Fruit fly (Drosophila melanogaster) whole organism: Measurements from ENCODE around the gene nej.
A peak's percentile ranks its signal among the peaks of the same experiment; 100 is the strongest.

Experiments
- Dll ChIP-seq: fragments of >200 bp; optimal IDR thresholded peaks from 2 replicates; lab custom pipeline; 2017
- EcR ChIP-seq, 2 experiments: fragments of >200 bp; optimal IDR thresholded peaks; 2 replicates each; lab custom pipeline; 2017; ENCODE audit warnings: missing biosample characterization in 2 of 2, missing genetic modification characterization in 2 of 2, missing genetic modification reagents in 2 of 2
- pan ChIP-seq: fragments of >200 bp; optimal IDR thresholded peaks from 2 replicates; lab custom pipeline; 2017
- psq ChIP-seq: fragments of >200 bp; optimal IDR thresholded peaks from 2 replicates; lab custom pipeline; 2017
- usp ChIP-seq: fragments of >200 bp; optimal IDR thresholded peaks from 2 replicates; lab custom pipeline; 2017; ENCODE audit warnings: missing biosample characterization, missing genetic modification characterization, mixed read lengths

DNA sequence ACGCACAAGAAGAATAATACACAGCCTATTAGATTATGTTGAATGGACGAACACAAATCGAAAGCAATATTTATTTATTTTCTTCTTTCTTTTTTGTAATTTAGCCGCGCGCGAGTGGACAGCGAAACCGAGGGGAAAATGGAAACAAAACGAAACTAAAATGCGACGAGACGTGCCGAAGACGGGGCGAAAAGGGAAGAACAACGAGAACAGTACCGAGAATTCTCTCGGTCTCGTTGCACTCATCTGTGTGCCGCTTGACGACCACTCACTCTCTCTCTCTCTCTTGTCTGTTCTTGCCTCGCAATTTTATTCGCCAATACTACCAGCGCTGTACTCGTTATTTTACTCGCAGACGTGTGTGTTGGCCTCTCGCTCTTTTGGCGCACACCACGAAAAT is 2.7 kb downstream of the nej start:
- TF ChIP-seq pan (lab: Kevin White, UChicago), result no peak
- TF ChIP-seq EcR (GFP tag; optimal IDR thresholded peaks at IDR 0.05; lab: Kevin White, UChicago), result no peak
- no peak for TF ChIP-seq psq
- TF ChIP-seq Dll, result peak; percentile 74
- no peak for TF ChIP-seq usp (GFP tag; lab: Kevin White, UChicago)
